Worm (Caenorhabditis elegans): ENCODE data around the gene clc-22.

The clc-22 gene

ce11 chrII:3954838-3955237 is 41.0 kb downstream of the clc-22 start:
- TF ChIP-seq flt-1 (GFP tag; IDR thresholded peaks at IDR 0.05) (no peak), ref-1 (GFP tag; conservative IDR thresholded peaks at IDR 0.05) (no peak), med-1 (GFP tag; optimal IDR thresholded peaks at IDR 0.05; ENCODE audit: insufficient read depth) (no peak), ztf-29 (GFP tag; IDR thresholded peaks at IDR 0.05) (no peak)

ce11 chrII:3954018-3954417 is 41.9 kb downstream of the clc-22 start:
- TF ChIP-seq ref-1 (GFP tag; conservative IDR thresholded peaks at IDR 0.05) (no peak), flt-1 (GFP tag; IDR thresholded peaks at IDR 0.05) (no peak), T22C8.4 (GFP tag; IDR thresholded peaks at IDR 0.05) (no peak), cog-1 (tag; optimal IDR thresholded peaks at IDR 0.05) (no peak), ztf-23 (GFP tag; IDR thresholded peaks at IDR 0.05) (no peak), med-1 (GFP tag; optimal IDR thresholded peaks at IDR 0.05; ENCODE audit: insufficient read depth) (no peak), tab-1 (GFP tag; IDR thresholded peaks at IDR 0.05) (no peak), ztf-29 (GFP tag; IDR thresholded peaks at IDR 0.05) (no peak), klf-2 (GFP tag; conservative IDR thresholded peaks at IDR 0.05) (no peak)

- no peak for TF ChIP-seq cog-1 (tag; optimal IDR thresholded peaks at IDR 0.05)
- no peak for TF ChIP-seq klf-2 (GFP tag; conservative IDR thresholded peaks at IDR 0.05)
- TF ChIP-seq ztf-23 (GFP tag; IDR thresholded peaks at IDR 0.05): no peak
- TF ChIP-seq tab-1 (GFP tag; IDR thresholded peaks at IDR 0.05): no peak
- TF ChIP-seq ztf-29 (GFP tag; IDR thresholded peaks at IDR 0.05): no peak
- no peak for TF ChIP-seq T22C8.4 (GFP tag; IDR thresholded peaks at IDR 0.05)
- TF ChIP-seq med-1 (GFP tag; optimal IDR thresholded peaks at IDR 0.05; ENCODE audit: insufficient read depth): no peak
- no peak for TF ChIP-seq ref-1 (GFP tag; conservative IDR thresholded peaks at IDR 0.05)
- TF ChIP-seq flt-1 (GFP tag; IDR thresholded peaks at IDR 0.05): no peak
Observed at ce11 chrII:3952967-3953366, 42.9 kb downstream of the clc-22 start.

ce11 chrII:3952368-3952767 is 43.5 kb downstream of the clc-22 start:
- TF ChIP-seq ztf-29 (GFP tag; IDR thresholded peaks at IDR 0.05) (no peak), flt-1 (GFP tag; IDR thresholded peaks at IDR 0.05) (no peak), ref-1 (GFP tag; conservative IDR thresholded peaks at IDR 0.05) (no peak), T22C8.4 (GFP tag; IDR thresholded peaks at IDR 0.05) (no peak), klf-2 (GFP tag; conservative IDR thresholded peaks at IDR 0.05) (no peak), med-1 (GFP tag; optimal IDR thresholded peaks at IDR 0.05; ENCODE audit: insufficient read depth) (no peak), ztf-23 (GFP tag; IDR thresholded peaks at IDR 0.05) (no peak), tab-1 (GFP tag; IDR thresholded peaks at IDR 0.05) (no peak), cog-1 (tag; optimal IDR thresholded peaks at IDR 0.05) (no peak)

ce11 chrII:3951354-3951753 is 44.5 kb downstream of the clc-22 start:
- TF ChIP-seq med-1 (GFP tag; optimal IDR thresholded peaks at IDR 0.05; ENCODE audit: insufficient read depth): no peak
- no peak for TF ChIP-seq cog-1 (tag; optimal IDR thresholded peaks at IDR 0.05)
- TF ChIP-seq tab-1 (GFP tag; IDR thresholded peaks at IDR 0.05): no peak
- TF ChIP-seq ref-1 (GFP tag; conservative IDR thresholded peaks at IDR 0.05): no peak
- no peak for TF ChIP-seq ztf-23 (GFP tag; IDR thresholded peaks at IDR 0.05)
- TF ChIP-seq klf-2 (GFP tag; conservative IDR thresholded peaks at IDR 0.05): no peak
- no peak for TF ChIP-seq ztf-29 (GFP tag; IDR thresholded peaks at IDR 0.05)
- TF ChIP-seq T22C8.4 (GFP tag; IDR thresholded peaks at IDR 0.05): no peak
- TF ChIP-seq flt-1 (GFP tag; IDR thresholded peaks at IDR 0.05): no peak

- no peak for TF ChIP-seq tab-1 (GFP tag; IDR thresholded peaks at IDR 0.05)
- no peak for TF ChIP-seq flt-1 (GFP tag; IDR thresholded peaks at IDR 0.05)
- TF ChIP-seq ztf-23 (GFP tag; IDR thresholded peaks at IDR 0.05): no peak
- TF ChIP-seq klf-2 (GFP tag; conservative IDR thresholded peaks at IDR 0.05): no peak
- TF ChIP-seq med-1 (GFP tag; optimal IDR thresholded peaks at IDR 0.05; ENCODE audit: insufficient read depth): no peak
- no peak for TF ChIP-seq T22C8.4 (GFP tag; IDR thresholded peaks at IDR 0.05)
- no peak for TF ChIP-seq ref-1 (GFP tag; conservative IDR thresholded peaks at IDR 0.05)
- TF ChIP-seq ztf-29 (GFP tag; IDR thresholded peaks at IDR 0.05): no peak
- no peak for TF ChIP-seq cog-1 (tag; optimal IDR thresholded peaks at IDR 0.05)
Observed at ce11 chrII:3950077-3950476, 45.8 kb downstream of the clc-22 start, which contains the start of gene sea-2. TSS of gene sea-2 (plus strand) at chrII:3950377.

ce11 chrII:3948507-3948906 is 47.4 kb downstream of the clc-22 start:
- no peak for TF ChIP-seq cog-1 (tag; optimal IDR thresholded peaks at IDR 0.05)
- TF ChIP-seq klf-2 (GFP tag; conservative IDR thresholded peaks at IDR 0.05): no peak
- TF ChIP-seq med-1 (GFP tag; optimal IDR thresholded peaks at IDR 0.05; ENCODE audit: insufficient read depth): no peak
- no peak for TF ChIP-seq T22C8.4 (GFP tag; IDR thresholded peaks at IDR 0.05)
- TF ChIP-seq ztf-29 (GFP tag; IDR thresholded peaks at IDR 0.05): no peak
- TF ChIP-seq tab-1 (GFP tag; IDR thresholded peaks at IDR 0.05): no peak
- TF ChIP-seq flt-1 (GFP tag; IDR thresholded peaks at IDR 0.05): no peak
- TF ChIP-seq ztf-23 (GFP tag; IDR thresholded peaks at IDR 0.05): no peak
- no peak for TF ChIP-seq ref-1 (GFP tag; conservative IDR thresholded peaks at IDR 0.05)

- no peak for TF ChIP-seq ztf-23 (GFP tag; IDR thresholded peaks at IDR 0.05)
- no peak for TF ChIP-seq med-1 (GFP tag; optimal IDR thresholded peaks at IDR 0.05; ENCODE audit: insufficient read depth)
- TF ChIP-seq flt-1 (GFP tag; IDR thresholded peaks at IDR 0.05): no peak
- no peak for TF ChIP-seq T22C8.4 (GFP tag; IDR thresholded peaks at IDR 0.05)
Observed at ce11 chrII:3947404-3947803, 48.5 kb downstream of the clc-22 start.

Data from whole organism, midembryonic.